Worm (Caenorhabditis elegans) whole organism, L4 larva: Measurements from ENCODE around the gene F58D12.1.

Experiments
- lin-13 ChIP-seq: fragments of 150-350 bp; optimal IDR thresholded peaks from 2 replicates; lab custom pipeline; 2014; ENCODE audit warnings: missing biosample characterization, missing genetic modification reagents, missing genetic modification characterization
- lsy-2 ChIP-seq, 2 experiments: fragments of 150-350 bp in 1 of 2; sonication (generic microtip) in 1 of 2; optimal IDR thresholded peaks; 2 replicates each; lab custom pipeline; 2014 to 2017; ENCODE audit warnings: missing biosample characterization in 2 of 2, missing genetic modification characterization in 2 of 2
- nhr-28 ChIP-seq: fragments of 150-350 bp; optimal IDR thresholded peaks from 2 replicates; lab custom pipeline; 2014; ENCODE audit warnings: missing biosample characterization, missing genetic modification characterization

ce11 chrV:14012002-14012554, 37.3 kb upstream of the F58D12.1 start, which contains the start of the genes ddx-17 and aip-1:
- TF ChIP-seq lsy-2 (tag; optimal IDR thresholded peaks at IDR 0.05; lab: Kevin White, UChicago) (peak; percentile 8 to 87), lin-13 (peak; percentile 74), nhr-28 (tag; lab: Kevin White, UChicago) (peak; percentile 63)
